Worm (Caenorhabditis elegans) whole organism, late embryonic: ENCODE results near the gene irg-2.

Source experiments
- C08G9.2 ChIP-seq: sonication (generic microtip); optimal IDR thresholded peaks from 2 replicates; lab custom pipeline; 2016; ENCODE audit warnings: mild to moderate bottlenecking, missing genetic modification characterization, moderate library complexity, missing compliant biosample characterization
- K09A11.1 ChIP-seq: sonication (generic microtip); optimal IDR thresholded peaks from 2 replicates; lab custom pipeline; 2017; ENCODE audit warnings: antibody characterized with exemption, mild to moderate bottlenecking, missing genetic modification characterization, missing compliant biosample characterization; ENCODE audit not compliant: insufficient read depth
- T23F11.4 ChIP-seq: fragments of 200-800 bp; sonication (Bioruptor generic); optimal IDR thresholded peaks from 2 replicates; lab custom pipeline; 2018; ENCODE audit warnings: mild to moderate bottlenecking, missing genetic modification characterization, missing compliant biosample characterization
- ama-1 ChIP-seq: fragments of 150-350 bp; optimal IDR thresholded peaks from 2 replicates; lab custom pipeline; 2014
- ceh-18 ChIP-seq: sonication (generic microtip); optimal IDR thresholded peaks from 2 replicates; lab custom pipeline; 2016; ENCODE audit warnings: missing genetic modification characterization, missing compliant biosample characterization
- ceh-19 ChIP-seq: fragments of 200-800 bp; sonication (Bioruptor generic); optimal IDR thresholded peaks from 2 replicates; lab custom pipeline; 2018; ENCODE audit warnings: mild to moderate bottlenecking, missing genetic modification characterization, missing compliant biosample characterization
- ceh-2 ChIP-seq: sonication (generic microtip); optimal IDR thresholded peaks from 2 replicates; lab custom pipeline; 2016; ENCODE audit warnings: missing genotype, missing genetic modification characterization, missing compliant biosample characterization
- ceh-22 ChIP-seq: sonication (generic microtip); optimal IDR thresholded peaks from 2 replicates; lab custom pipeline; 2017; ENCODE audit warnings: missing biosample characterization, missing genetic modification characterization
- ceh-30 ChIP-seq: fragments of 150-350 bp; optimal IDR thresholded peaks from 2 replicates; lab custom pipeline; 2014; ENCODE audit warnings: missing biosample characterization, missing genetic modification characterization
- ceh-34 ChIP-seq: sonication (generic microtip); optimal IDR thresholded peaks from 2 replicates; lab custom pipeline; 2016; ENCODE audit warnings: mild to moderate bottlenecking, missing genetic modification characterization, missing compliant biosample characterization
- ceh-45 ChIP-seq: fragments of 200-800 bp; sonication (Bioruptor generic); IDR thresholded peaks from 2 replicates; pipeline ENCODE4 v1.3.6; 2022; ENCODE audit warnings: missing genetic modification reagents, missing genetic modification characterization, missing compliant biosample characterization
- ceh-48 ChIP-seq: sonication (generic microtip); optimal IDR thresholded peaks from 2 replicates; lab custom pipeline; 2016; ENCODE audit warnings: missing genetic modification characterization, inconsistent platforms, missing compliant biosample characterization
- che-1 ChIP-seq: sonication (generic microtip); optimal IDR thresholded peaks from 2 replicates; lab custom pipeline; 2016; ENCODE audit warnings: mild to moderate bottlenecking, missing genetic modification characterization, missing compliant biosample characterization
- dmd-4 ChIP-seq: sonication (generic microtip); optimal IDR thresholded peaks from 2 replicates; lab custom pipeline; 2016; ENCODE audit warnings: borderline replicate concordance, missing genetic modification characterization, missing compliant biosample characterization
- elt-2 ChIP-seq: sonication (generic microtip); optimal IDR thresholded peaks from 2 replicates; lab custom pipeline; 2016; ENCODE audit warnings: missing genetic modification reagents, missing genetic modification characterization, missing compliant biosample characterization
- elt-4 ChIP-seq: sonication (generic microtip); optimal IDR thresholded peaks from 2 replicates; lab custom pipeline; 2016; ENCODE audit warnings: missing genetic modification characterization, missing compliant biosample characterization
- ets-4 ChIP-seq: sonication (generic microtip); optimal IDR thresholded peaks from 2 replicates; lab custom pipeline; 2016; ENCODE audit warnings: missing genetic modification characterization, missing compliant biosample characterization
- fkh-10 ChIP-seq: fragments of 150-350 bp; optimal IDR thresholded peaks from 2 replicates; lab custom pipeline; 2014; ENCODE audit warnings: missing biosample characterization, missing genetic modification reagents, missing genetic modification characterization
- hlh-8 ChIP-seq: sonication (generic microtip); optimal IDR thresholded peaks from 2 replicates; lab custom pipeline; 2016; ENCODE audit warnings: missing genotype, missing genetic modification characterization, missing compliant biosample characterization
- lim-6 ChIP-seq: sonication (generic microtip); optimal IDR thresholded peaks from 2 replicates; lab custom pipeline; 2016; ENCODE audit warnings: missing genetic modification characterization, missing compliant biosample characterization
- lin-11 ChIP-seq: fragments of 200-800 bp; sonication (Bioruptor generic); optimal IDR thresholded peaks from 2 replicates; lab custom pipeline; 2018; ENCODE audit warnings: mild to moderate bottlenecking, missing genetic modification characterization, missing compliant biosample characterization
- madf-2 ChIP-seq: sonication (generic microtip); optimal IDR thresholded peaks from 2 replicates; lab custom pipeline; 2017; ENCODE audit warnings: missing genetic modification characterization, missing compliant biosample characterization
- nhr-11 ChIP-seq: fragments of 150-350 bp; optimal IDR thresholded peaks from 2 replicates; lab custom pipeline; 2014; ENCODE audit warnings: missing biosample characterization, missing genetic modification characterization
- npax-4 ChIP-seq: sonication (generic microtip); optimal IDR thresholded peaks from 2 replicates; lab custom pipeline; 2016; ENCODE audit warnings: missing genetic modification characterization, missing compliant biosample characterization
- pax-1 ChIP-seq: fragments of 150-350 bp; optimal IDR thresholded peaks from 2 replicates; lab custom pipeline; 2014; ENCODE audit warnings: missing biosample characterization, missing genetic modification characterization
- ref-2 ChIP-seq: sonication (generic microtip); optimal IDR thresholded peaks from 2 replicates; lab custom pipeline; 2016; ENCODE audit warnings: missing genetic modification characterization, missing compliant biosample characterization
- rnt-1 ChIP-seq: sonication (generic microtip); optimal IDR thresholded peaks from 2 replicates; lab custom pipeline; 2016; ENCODE audit warnings: missing genetic modification characterization, missing compliant biosample characterization
- sdc-2 ChIP-seq: sonication (generic microtip); optimal IDR thresholded peaks from 2 replicates; lab custom pipeline; 2016; ENCODE audit warnings: missing genotype, missing genetic modification characterization, missing compliant biosample characterization
- sox-2 ChIP-seq: fragments of 200-800 bp; sonication (Bioruptor generic); IDR thresholded peaks from 2 replicates; pipeline ENCODE4 v1.3.6; 2022; ENCODE audit warnings: missing genetic modification reagents, missing genetic modification characterization, missing compliant biosample characterization
- syd-9 ChIP-seq: sonication (generic microtip); optimal IDR thresholded peaks from 2 replicates; lab custom pipeline; 2016; ENCODE audit warnings: mild to moderate bottlenecking, missing genetic modification characterization, moderate library complexity, missing compliant biosample characterization
- tbx-2 ChIP-seq: sonication (generic microtip); optimal IDR thresholded peaks from 2 replicates; lab custom pipeline; 2016; ENCODE audit warnings: missing genetic modification characterization, missing compliant biosample characterization
- unc-42 ChIP-seq: sonication (generic microtip); optimal IDR thresholded peaks from 2 replicates; lab custom pipeline; 2016; ENCODE audit warnings: missing genotype, missing genetic modification characterization, missing compliant biosample characterization
- unc-55 ChIP-seq: sonication (generic microtip); optimal IDR thresholded peaks from 2 replicates; lab custom pipeline; 2017; ENCODE audit warnings: missing biosample characterization, missing genetic modification reagents, missing genetic modification characterization
- unc-86 ChIP-seq: sonication (generic microtip); optimal IDR thresholded peaks from 2 replicates; lab custom pipeline; 2016; ENCODE audit warnings: missing genetic modification characterization, missing compliant biosample characterization
- zip-5 ChIP-seq: sonication (generic microtip); optimal IDR thresholded peaks from 2 replicates; lab custom pipeline; 2016; ENCODE audit warnings: missing genetic modification characterization, missing compliant biosample characterization
- ztf-16 ChIP-seq: sonication (generic microtip); optimal IDR thresholded peaks from 2 replicates; lab custom pipeline; 2017; ENCODE audit warnings: missing genetic modification characterization, missing compliant biosample characterization

irg-2 gene

ce11 chrV:4041853-4042424 is at the start of gene irg-2, which contains the start of gene C49G7.10:
irg-2 (plus strand) TSS chrV:4042181.
C49G7.10 (minus strand) TSS chrV:4042021.
- TF ChIP-seq ceh-45 (GFP tag; lab: Robert Waterston, UW) (no peak), che-1 (tag; lab: Kevin White, UChicago) (no peak), ref-2 (no peak), T23F11.4 (GFP tag; lab: Kevin White, UChicago) (no peak), syd-9 (tag; lab: Kevin White, UChicago) (no peak), lim-6 (no peak), npax-4 (no peak), K09A11.1 (tag; lab: Kevin White, UChicago) (no peak)
- TF ChIP-seq, all 69 proteins: peak for 0

- TF ChIP-seq ceh-22 (tag; lab: Kevin White, UChicago) (no peak), fkh-10 (GFP tag; lab: Kevin White, UChicago) (no peak), zip-5 (tag; lab: Kevin White, UChicago) (no peak), hlh-8 (tag; lab: Kevin White, UChicago) (no peak), ama-1 (lab: Kevin White, UChicago) (no peak), rnt-1 (tag; lab: Kevin White, UChicago) (no peak), dmd-4 (tag; lab: Kevin White, UChicago) (no peak)
- TF ChIP-seq, all 69 proteins: peak for 0
Observed at ce11 chrV:3992334-3992733, 49.6 kb upstream of the irg-2 start.

ce11 chrV:3994048-3994447 is 47.9 kb upstream of the irg-2 start, which contains the start of gene K09D9.9:
K09D9.9 (minus strand) TSS chrV:3994148.
- TF ChIP-seq lin-11 (no peak), ceh-34 (tag; lab: Kevin White, UChicago) (no peak), zip-5 (tag; lab: Kevin White, UChicago) (no peak), npax-4 (no peak), ceh-30 (no peak), ceh-2 (tag; lab: Kevin White, UChicago) (no peak), unc-55 (GFP tag; lab: Kevin White, UChicago) (no peak), nhr-11 (no peak), ceh-45 (GFP tag; lab: Robert Waterston, UW) (no peak), ama-1 (lab: Kevin White, UChicago) (no peak), madf-2 (tag; lab: Kevin White, UChicago) (no peak), sdc-2 (tag; lab: Kevin White, UChicago) (no peak), elt-2 (tag; lab: Kevin White, UChicago) (no peak), ztf-16 (tag; lab: Kevin White, UChicago) (no peak), unc-42 (tag; lab: Kevin White, UChicago) (no peak), T23F11.4 (GFP tag; lab: Kevin White, UChicago) (no peak)

- TF ChIP-seq tbx-2 (tag; lab: Kevin White, UChicago) (no peak), ceh-2 (tag; lab: Kevin White, UChicago) (no peak), ceh-34 (tag; lab: Kevin White, UChicago) (no peak), ceh-18 (tag; lab: Kevin White, UChicago) (no peak), T23F11.4 (GFP tag; lab: Kevin White, UChicago) (no peak), fkh-10 (GFP tag; lab: Kevin White, UChicago) (no peak), ets-4 (no peak), unc-86 (no peak), ceh-19 (GFP tag; lab: Kevin White, UChicago) (no peak)
- TF ChIP-seq, all 69 proteins: peak for 0
Observed at ce11 chrV:3995838-3996237, 46.1 kb upstream of the irg-2 start, which contains the start of gene srx-62. srx-62 (minus strand) TSS chrV:3995938.

ce11 chrV:4004577-4004976 is 37.4 kb upstream of the irg-2 start:
- no peak for TF ChIP-seq lim-6
- no peak for TF ChIP-seq unc-55 (GFP tag; lab: Kevin White, UChicago)
- no peak for TF ChIP-seq ceh-48
- TF ChIP-seq sox-2 = no peak
- TF ChIP-seq elt-4 (tag; lab: Kevin White, UChicago) = no peak
- TF ChIP-seq ceh-30 = no peak
- TF ChIP-seq unc-42 (tag; lab: Kevin White, UChicago) = no peak
- TF ChIP-seq C08G9.2 = no peak
- TF ChIP-seq pax-1 (tag; lab: Kevin White, UChicago) = no peak
- TF ChIP-seq ref-2 = no peak
- no peak for TF ChIP-seq ztf-16 (tag; lab: Kevin White, UChicago)
